Comparison of ENCODE assay signal across 4 fruit fly cellular contexts in the genomic region with DNA sequence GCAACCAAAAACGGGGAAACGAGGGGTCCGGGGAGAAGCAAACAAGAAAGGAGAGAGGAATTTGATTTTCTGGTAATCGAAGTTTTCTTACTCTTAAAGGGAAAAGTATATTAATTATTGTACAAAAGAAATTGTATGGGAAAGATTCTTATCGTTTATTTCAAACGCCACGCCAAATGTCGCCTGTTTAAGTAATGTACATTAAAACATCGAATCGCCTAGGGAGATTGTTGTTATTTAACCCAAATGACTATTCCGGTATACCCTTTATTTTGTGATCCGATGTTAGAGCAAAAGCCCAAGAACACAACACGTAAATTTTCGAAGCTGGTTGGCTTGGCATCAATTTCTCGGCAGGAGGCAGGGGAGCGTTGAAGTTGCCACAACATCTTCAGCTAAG.
TF ChIP-seq lines count a peak whose summit lies in the region.

No protein-coding gene starts in this region.

- no peak for TF ChIP-seq CTCF in whole organism, embryonic (GFP tag; optimal IDR thresholded peaks at IDR 0.05; lab: Kevin White, UChicago)

TF ChIP-seq in whole organism, embryonic, 481 proteins besides CTCF, POLR2A, EP300 and RAD21 (continues in another document):
- no peak for TF ChIP-seq caup (GFP tag; optimal IDR thresholded peaks at IDR 0.05; lab: Kevin White, UChicago; ENCODE audit: severe bottlenecking)
- no peak for TF ChIP-seq usp (GFP tag; optimal IDR thresholded peaks at IDR 0.05; lab: Kevin White, UChicago)
- no peak for TF ChIP-seq CG2199 (GFP tag; IDR thresholded peaks at IDR 0.05; lab: Robert Waterston, UW)
- TF ChIP-seq Blimp-1 (GFP tag; optimal IDR thresholded peaks at IDR 0.05; lab: Kevin White, UChicago) = peak; percentile 29
- TF ChIP-seq CG13424 (tag; optimal IDR thresholded peaks at IDR 0.05; lab: Kevin White, UChicago) = no peak
- peak; percentile 55; the same call in 1 of the 2 replicates for TF ChIP-seq ara (GFP tag; IDR thresholded peaks at IDR 0.05; lab: Robert Waterston, UW)
- TF ChIP-seq dmrt11E (tag; optimal IDR thresholded peaks at IDR 0.05; lab: Kevin White, UChicago) = peak; percentile 55
- peak; percentile 55 for TF ChIP-seq CG10979 (tag; optimal IDR thresholded peaks at IDR 0.05; lab: Kevin White, UChicago)
- no peak for TF ChIP-seq gfzf (GFP tag; optimal IDR thresholded peaks at IDR 0.05; lab: Kevin White, UChicago)
- TF ChIP-seq sens (GFP tag; lab: Kevin White, UChicago) = peak; percentile 79
- peak; percentile 71 for TF ChIP-seq nom (GFP tag; optimal IDR thresholded peaks at IDR 0.05; lab: Kevin White, UChicago)
- TF ChIP-seq CG10209 (GFP tag; optimal IDR thresholded peaks at IDR 0.05; lab: Kevin White, UChicago) = no peak
- peak; percentile 34 to 65 for TF ChIP-seq bsh (GFP tag; optimal IDR thresholded peaks at IDR 0.05; lab: Kevin White, UChicago)
- TF ChIP-seq Tbp (GFP tag; optimal IDR thresholded peaks at IDR 0.05; lab: Kevin White, UChicago) = no peak
- no peak for TF ChIP-seq GATAe (GFP tag; conservative IDR thresholded peaks at IDR 0.05; lab: Robert Waterston, UW)
- peak; percentile 43 for TF ChIP-seq corto (GFP tag; optimal IDR thresholded peaks at IDR 0.05; lab: Kevin White, UChicago)
- TF ChIP-seq row (GFP tag; IDR thresholded peaks at IDR 0.05; lab: Robert Waterston, UW) = peak; percentile 12; the same call in 1 of the 3 replicates
- 0 out of 2 replicates have a peak, but pooled peaks have one; percentile 17 for TF ChIP-seq crol (GFP tag; IDR thresholded peaks at IDR 0.05; lab: Robert Waterston, UW)
- peak; percentile 6 for TF ChIP-seq kni (GFP tag; optimal IDR thresholded peaks at IDR 0.05; lab: Kevin White, UChicago)
- TF ChIP-seq CG18262 (tag; optimal IDR thresholded peaks at IDR 0.05; lab: Kevin White, UChicago) = peak; percentile 55
- TF ChIP-seq Spps (tag; optimal IDR thresholded peaks at IDR 0.05; lab: Kevin White, UChicago) = peak; percentile 15

TF ChIP-seq in whole organism, prepupa, 60 proteins besides CTCF, POLR2A, EP300 and RAD21 (continues in another document):
- TF ChIP-seq CG8119 (GFP tag; IDR thresholded peaks at IDR 0.05; lab: Robert Waterston, UW) (peak; percentile 66), Sox14 (GFP tag; optimal IDR thresholded peaks at IDR 0.05; lab: Kevin White, UChicago) (peak; percentile 90), CG10631 (GFP tag; optimal IDR thresholded peaks at IDR 0.05; lab: Kevin White, UChicago) (peak; percentile 90), Eip75B (GFP tag; optimal IDR thresholded peaks at IDR 0.05; lab: Kevin White, UChicago) (peak; percentile 87), CG1621 (tag; optimal IDR thresholded peaks at IDR 0.05; lab: Kevin White, UChicago) (peak; percentile 60), eg (GFP tag; IDR thresholded peaks at IDR 0.05; lab: Robert Waterston, UW) (peak; percentile 73), Ets96B (tag; optimal IDR thresholded peaks at IDR 0.05; lab: Kevin White, UChicago) (peak; percentile 86), CG8319 (GFP tag; optimal IDR thresholded peaks at IDR 0.05; lab: Kevin White, UChicago) (peak; percentile 68), CG10669 (GFP tag; optimal IDR thresholded peaks at IDR 0.05; lab: Kevin White, UChicago) (peak; percentile 84), acj6 (GFP tag; optimal IDR thresholded peaks at IDR 0.05; lab: Kevin White, UChicago) (peak; percentile 88), lz (GFP tag; optimal IDR thresholded peaks at IDR 0.05; lab: Kevin White, UChicago) (peak; percentile 91), CG15336 (GFP tag; IDR thresholded peaks at IDR 0.05; lab: Robert Waterston, UW) (peak; percentile 78), esn (GFP tag; optimal IDR thresholded peaks at IDR 0.05; lab: Kevin White, UChicago) (peak; percentile 95), CG31627 (GFP tag; optimal IDR thresholded peaks at IDR 0.05; lab: Kevin White, UChicago) (peak; percentile 93), CG11762 (GFP tag; optimal IDR thresholded peaks at IDR 0.05; lab: Kevin White, UChicago; ENCODE audit: insufficient read depth) (peak; percentile 83), Blimp-1 (GFP tag; optimal IDR thresholded peaks at IDR 0.05; lab: Kevin White, UChicago) (peak; percentile 80), Ets21C (GFP tag; optimal IDR thresholded peaks at IDR 0.05; lab: Kevin White, UChicago) (peak; percentile 89), CG34406 (GFP tag; optimal IDR thresholded peaks at IDR 0.05; lab: Kevin White, UChicago) (peak; percentile 78), Smox (GFP tag; optimal IDR thresholded peaks at IDR 0.05; lab: Kevin White, UChicago) (peak; percentile 92), achi (GFP tag; optimal IDR thresholded peaks at IDR 0.05; lab: Kevin White, UChicago) (peak; percentile 84), OdsH (GFP tag; optimal IDR thresholded peaks at IDR 0.05; lab: Kevin White, UChicago) (peak; percentile 79), Gug (GFP tag; IDR thresholded peaks at IDR 0.05; lab: Robert Waterston, UW) (peak; percentile 35)

TF ChIP-seq in whole organism, pupa, 21 proteins besides CTCF, POLR2A, EP300 and RAD21:
- TF ChIP-seq EcR (GFP tag; optimal IDR thresholded peaks at IDR 0.05; lab: Kevin White, UChicago) (no peak), CG4496 (GFP tag; IDR thresholded peaks at IDR 0.05; lab: Robert Waterston, UW) (peak; percentile 70), CG34367 (tag; optimal IDR thresholded peaks at IDR 0.05; lab: Kevin White, UChicago) (peak; percentile 76), gl (tag; optimal IDR thresholded peaks at IDR 0.05; lab: Kevin White, UChicago) (peak; percentile 67), CG12605 (GFP tag; IDR thresholded peaks at IDR 0.05; lab: Robert Waterston, UW) (peak; percentile 57), Pif1A (GFP tag; optimal IDR thresholded peaks at IDR 0.05; lab: Kevin White, UChicago) (peak; percentile 82), Snoo (tag; optimal IDR thresholded peaks at IDR 0.05; lab: Kevin White, UChicago) (peak; percentile 85), CG13204 (GFP tag; optimal IDR thresholded peaks at IDR 0.05; lab: Kevin White, UChicago) (no peak), Ets98B (GFP tag; IDR thresholded peaks at IDR 0.05; lab: Robert Waterston, UW) (peak; percentile 82), CG17806 (tag; optimal IDR thresholded peaks at IDR 0.05; lab: Kevin White, UChicago) (peak; percentile 92), CG9948 (tag; optimal IDR thresholded peaks at IDR 0.05; lab: Kevin White, UChicago) (peak; percentile 89), CG14655 (GFP tag; optimal IDR thresholded peaks at IDR 0.05; lab: Kevin White, UChicago) (peak; percentile 92), CG15710 (tag; optimal IDR thresholded peaks at IDR 0.05; lab: Kevin White, UChicago) (peak; percentile 82), fd96Ca (GFP tag; IDR thresholded peaks at IDR 0.05; lab: Robert Waterston, UW) (peak; percentile 81), rn (GFP tag; IDR thresholded peaks at IDR 0.05; lab: Robert Waterston, UW) (0 out of 2 replicates have a peak, but pooled peaks have one; percentile 14), CG8159 (tag; optimal IDR thresholded peaks at IDR 0.05; lab: Kevin White, UChicago) (peak; percentile 87), CG10348 (GFP tag; IDR thresholded peaks at IDR 0.05; lab: Robert Waterston, UW) (no peak), Pif1B (GFP tag; optimal IDR thresholded peaks at IDR 0.05; lab: Kevin White, UChicago) (peak; percentile 82), CG8301 (tag; optimal IDR thresholded peaks at IDR 0.05; lab: Kevin White, UChicago) (peak; percentile 90), CG32121 (GFP tag; IDR thresholded peaks at IDR 0.05; lab: Robert Waterston, UW) (0 out of 2 replicates have a peak, but pooled peaks have one; percentile 18), D1 (tag; optimal IDR thresholded peaks at IDR 0.05; lab: Kevin White, UChicago) (peak; percentile 54)
TF ChIP-seq in whole organism, pupa: peak in this region for 18.

TF ChIP-seq in whole organism, wandering third instar larva, 38 proteins besides CTCF, POLR2A, EP300 and RAD21 (continues in another document):
- TF ChIP-seq fru (GFP tag; optimal IDR thresholded peaks at IDR 0.05; lab: Kevin White, UChicago) (peak; percentile 92), pan (optimal IDR thresholded peaks at IDR 0.05; lab: Kevin White, UChicago) (no peak), brk (GFP tag; optimal IDR thresholded peaks at IDR 0.05; lab: Kevin White, UChicago) (peak; percentile 91), Jra (GFP tag; optimal IDR thresholded peaks at IDR 0.05; lab: Kevin White, UChicago) (peak; percentile 82), lola (GFP tag; optimal IDR thresholded peaks at IDR 0.05; lab: Kevin White, UChicago) (no peak), sage (GFP tag; optimal IDR thresholded peaks at IDR 0.05; lab: Kevin White, UChicago) (peak; percentile 76), Vsx2 (GFP tag; optimal IDR thresholded peaks at IDR 0.05; lab: Kevin White, UChicago; ENCODE audit: partially characterized antibody) (no peak), psq (GFP tag; optimal IDR thresholded peaks at IDR 0.05; lab: Kevin White, UChicago) (peak; percentile 94), rgr (GFP tag; optimal IDR thresholded peaks at IDR 0.05; lab: Kevin White, UChicago) (peak; percentile 89), dsf (GFP tag; optimal IDR thresholded peaks at IDR 0.05; lab: Kevin White, UChicago; ENCODE audit: borderline replicate concordance) (peak; percentile 80), Abd-B (GFP tag; optimal IDR thresholded peaks at IDR 0.05; lab: Kevin White, UChicago) (no peak), dl (GFP tag; optimal IDR thresholded peaks at IDR 0.05; lab: Kevin White, UChicago; ENCODE audit: insufficient read depth in 1 of 2, partially characterized antibody in 2 of 2) (no peak), Myc (optimal IDR thresholded peaks at IDR 0.05; lab: Kevin White, UChicago) (no peak), Hr78 (GFP tag; optimal IDR thresholded peaks at IDR 0.05; lab: Kevin White, UChicago) (no peak), Rel (GFP tag; optimal IDR thresholded peaks at IDR 0.05; lab: Kevin White, UChicago) (peak; percentile 51), Rel (tag; optimal IDR thresholded peaks at IDR 0.05; lab: Kevin White, UChicago) (peak; percentile 60), dmrt93B (GFP tag; optimal IDR thresholded peaks at IDR 0.05; lab: Kevin White, UChicago) (peak; percentile 80), foxo (GFP tag; optimal IDR thresholded peaks at IDR 0.05; lab: Kevin White, UChicago) (peak; percentile 16 to 92), usp (GFP tag; optimal IDR thresholded peaks at IDR 0.05; lab: Kevin White, UChicago) (no peak), Hr83 (GFP tag; optimal IDR thresholded peaks at IDR 0.05; lab: Kevin White, UChicago; ENCODE audit: poor library complexity, severe bottlenecking) (no peak), woc (GFP tag; optimal IDR thresholded peaks at IDR 0.05; lab: Kevin White, UChicago) (peak; percentile 99), Dfd (GFP tag; optimal IDR thresholded peaks at IDR 0.05; lab: Kevin White, UChicago) (no peak), Sp1 (GFP tag; optimal IDR thresholded peaks at IDR 0.05; lab: Kevin White, UChicago) (peak; percentile 92), HLH106 (tag; optimal IDR thresholded peaks at IDR 0.05; lab: Kevin White, UChicago) (peak; percentile 94), tai (GFP tag; optimal IDR thresholded peaks at IDR 0.05; lab: Kevin White, UChicago) (peak; percentile 90), Mio (GFP tag; optimal IDR thresholded peaks at IDR 0.05; lab: Kevin White, UChicago) (no peak), Dif (GFP tag; optimal IDR thresholded peaks at IDR 0.05; lab: Kevin White, UChicago; ENCODE audit: partially characterized antibody) (no peak), jim (GFP tag; optimal IDR thresholded peaks at IDR 0.05; lab: Kevin White, UChicago) (no peak)
